Fruit fly (Drosophila melanogaster) whole organism, embryonic: ENCODE results near the gene AP-2alpha.

Experiments used
- Abd-B ChIP-seq: fragments of 200-800 bp; sonication (Bioruptor generic); optimal IDR thresholded peaks from 2 replicates; lab custom pipeline; 2018; ENCODE audit warnings: missing biosample characterization, mild to moderate bottlenecking, missing genetic modification characterization, moderate library complexity
- Atf6 ChIP-seq: fragments of 200-800 bp; sonication (Bioruptor generic); IDR thresholded peaks from 2 replicates; pipeline ENCODE4 v1.3.6; 2022; ENCODE audit warnings: missing biosample characterization, missing genetic modification characterization
- CG11398 ChIP-seq: fragments of 200-800 bp; sonication (Bioruptor generic); optimal IDR thresholded peaks from 2 replicates; lab custom pipeline; 2016; ENCODE audit warnings: missing biosample characterization, missing genetic modification characterization
- CG11695 ChIP-seq: fragments of 200-800 bp; sonication (Bioruptor generic); IDR thresholded peaks from 3 replicates; pipeline ENCODE4 v1.3.6; 2022; ENCODE audit warnings: missing biosample characterization, missing genetic modification characterization
- CG12104 ChIP-seq: fragments of 200-800 bp; sonication (Bioruptor generic); optimal IDR thresholded peaks from 3 replicates; lab custom pipeline; 2016; ENCODE audit warnings: missing biosample characterization, missing genetic modification characterization
- CG13123 ChIP-seq: fragments of 200-800 bp; sonication (Bioruptor generic); optimal IDR thresholded peaks from 2 replicates; lab custom pipeline; 2016; ENCODE audit warnings: missing biosample characterization, missing genetic modification characterization
- CG14860 ChIP-seq: fragments of 200-800 bp; sonication (Bioruptor generic); IDR thresholded peaks from 3 replicates; pipeline ENCODE4 v1.3.6; 2022; ENCODE audit warnings: missing biosample characterization, missing genetic modification characterization; ENCODE audit not compliant: partially characterized antibody
- CG15269 ChIP-seq: fragments of 200-800 bp; sonication (Bioruptor generic); optimal IDR thresholded peaks from 2 replicates; lab custom pipeline; 2018; ENCODE audit warnings: missing biosample characterization, mild to moderate bottlenecking, missing genetic modification characterization, moderate library complexity
- CG15601 ChIP-seq: fragments of 200-800 bp; sonication (Bioruptor generic); optimal IDR thresholded peaks from 3 replicates; lab custom pipeline; 2019; ENCODE audit warnings: missing biosample characterization, mild to moderate bottlenecking, missing genetic modification characterization, moderate library complexity
- CG17328 ChIP-seq: fragments of 200-800 bp; sonication (Bioruptor generic); IDR thresholded peaks from 2 replicates; pipeline ENCODE4 v1.3.6; 2022; ENCODE audit warnings: missing biosample characterization, missing genetic modification characterization
- CG17568 ChIP-seq: fragments of 200-800 bp; sonication (Bioruptor generic); optimal IDR thresholded peaks from 2 replicates; lab custom pipeline; 2018; ENCODE audit warnings: missing biosample characterization, mild to moderate bottlenecking, missing genetic modification characterization, moderate library complexity
- CG2875 ChIP-seq: fragments of 200-800 bp; sonication (Bioruptor generic); optimal IDR thresholded peaks from 2 replicates; lab custom pipeline; 2017; ENCODE audit warnings: missing biosample characterization, mild to moderate bottlenecking, missing genetic modification characterization, missing genetic modification reagents
- CG30431 ChIP-seq: fragments of 200-800 bp; sonication (Bioruptor generic); optimal IDR thresholded peaks from 2 replicates; lab custom pipeline; 2017; ENCODE audit warnings: missing biosample characterization, missing genetic modification characterization
- CG31441 ChIP-seq: fragments of 200-800 bp; sonication (Bioruptor generic); IDR thresholded peaks from 2 replicates; pipeline ENCODE4 v1.3.6; 2022; ENCODE audit warnings: missing biosample characterization, missing genetic modification characterization
- CG3163 ChIP-seq: fragments of 200-800 bp; sonication (Bioruptor generic); optimal IDR thresholded peaks from 3 replicates; lab custom pipeline; 2016; ENCODE audit warnings: missing biosample characterization, missing genetic modification characterization
- CG4820 ChIP-seq: fragments of 200-800 bp; sonication (Bioruptor generic); optimal IDR thresholded peaks from 3 replicates; lab custom pipeline; 2016; ENCODE audit warnings: missing biosample characterization, missing genetic modification characterization
- CG5953 ChIP-seq: fragments of 200-800 bp; sonication (Bioruptor generic); IDR thresholded peaks from 2 replicates; pipeline ENCODE4 v1.3.6; 2022; ENCODE audit warnings: missing biosample characterization, missing genetic modification characterization
- CG6689 ChIP-seq: fragments of 200-800 bp; sonication (Bioruptor generic); IDR thresholded peaks from 2 replicates; pipeline ENCODE4 v1.3.6; 2022; ENCODE audit warnings: missing biosample characterization, missing genetic modification characterization
- CG7556 ChIP-seq: fragments of 200-800 bp; sonication (Bioruptor generic); optimal IDR thresholded peaks from 2 replicates; lab custom pipeline; 2017; ENCODE audit warnings: missing biosample characterization, mild to moderate bottlenecking, missing genetic modification characterization
- CG9215 ChIP-seq: fragments of 200-800 bp; sonication (Bioruptor generic); IDR thresholded peaks from 2 replicates; pipeline ENCODE4 v1.3.6; 2022; ENCODE audit warnings: missing biosample characterization, missing genetic modification characterization
- CG9609 ChIP-seq: fragments of 200-800 bp; sonication (Bioruptor generic); optimal IDR thresholded peaks from 3 replicates; lab custom pipeline; 2016; ENCODE audit warnings: missing biosample characterization, missing genetic modification characterization
- CG9817 ChIP-seq: fragments of 200-800 bp; sonication (Bioruptor generic); optimal IDR thresholded peaks from 2 replicates; lab custom pipeline; 2018; ENCODE audit warnings: missing biosample characterization, mild to moderate bottlenecking, missing genetic modification characterization, moderate library complexity
- D19A ChIP-seq: fragments of 200-800 bp; optimal IDR thresholded peaks from 3 replicates; lab custom pipeline; 2019; ENCODE audit warnings: missing biosample characterization, mild to moderate bottlenecking, missing genetic modification characterization, moderate library complexity
- Dek ChIP-seq: fragments of 200-800 bp; sonication (Bioruptor generic); optimal IDR thresholded peaks from 3 replicates; lab custom pipeline; 2019; ENCODE audit warnings: missing biosample characterization, mild to moderate bottlenecking, missing genetic modification characterization, moderate library complexity
- Dfd ChIP-seq, 2 experiments: fragments of >200 bp; optimal IDR thresholded peaks; 2 replicates each; lab custom pipeline; 2017; ENCODE audit warnings: missing biosample characterization in 2 of 2, missing genetic modification characterization in 2 of 2
- Fer3 ChIP-seq: fragments of 200-800 bp; sonication (Bioruptor generic); optimal IDR thresholded peaks from 2 replicates; lab custom pipeline; 2018; ENCODE audit warnings: missing biosample characterization, mild to moderate bottlenecking, missing genetic modification characterization, moderate library complexity
- Kr ChIP-seq: fragments of 200-800 bp; sonication (Bioruptor generic); optimal IDR thresholded peaks from 2 replicates; lab custom pipeline; 2017; ENCODE audit warnings: missing biosample characterization, mild to moderate bottlenecking, missing genetic modification characterization
- Lim3 ChIP-seq: fragments of 200-800 bp; sonication (Bioruptor generic); IDR thresholded peaks from 2 replicates; pipeline ENCODE4 v1.3.6; 2022; ENCODE audit warnings: missing biosample characterization, missing genetic modification characterization
- Med ChIP-seq: fragments of 200-800 bp; sonication (Bioruptor generic); peaks from one replicate; lab custom pipeline; 2016; ENCODE audit warnings: missing biosample characterization, missing genetic modification characterization, mild to moderate bottlenecking, inconsistent platforms, moderate library complexity
- Meics ChIP-seq: fragments of 200-800 bp; sonication (Bioruptor generic); optimal IDR thresholded peaks from 2 replicates; lab custom pipeline; 2017; ENCODE audit warnings: missing biosample characterization, mild to moderate bottlenecking, missing genetic modification characterization
- Myb ChIP-seq: fragments of 200-800 bp; sonication (Bioruptor generic); optimal IDR thresholded peaks from 2 replicates; lab custom pipeline; 2016; ENCODE audit warnings: missing biosample characterization, missing genetic modification characterization
- Oaz ChIP-seq: fragments of 200-800 bp; sonication (Bioruptor generic); IDR thresholded peaks from 2 replicates; pipeline ENCODE4 v1.3.6; 2022; ENCODE audit warnings: missing biosample characterization, missing genetic modification characterization
- Oli ChIP-seq: fragments of 200-800 bp; sonication (Bioruptor generic); optimal IDR thresholded peaks from 2 replicates; lab custom pipeline; 2018; ENCODE audit warnings: missing biosample characterization, mild to moderate bottlenecking, missing genetic modification characterization, moderate library complexity
- Scr ChIP-seq: fragments of 200-800 bp; sonication (Bioruptor generic); IDR thresholded peaks from 2 replicates; pipeline ENCODE4 v1.3.6; 2022; ENCODE audit warnings: missing biosample characterization, missing genetic modification characterization; ENCODE audit not compliant: partially characterized antibody
- Usf ChIP-seq: fragments of 200-800 bp; sonication (Bioruptor generic); optimal IDR thresholded peaks from 2 replicates; lab custom pipeline; 2017; ENCODE audit warnings: missing genotype, missing biosample characterization, missing genetic modification characterization
- caup ChIP-seq: fragments of 200-800 bp; sonication (Bioruptor generic); optimal IDR thresholded peaks from 3 replicates; lab custom pipeline; 2017; ENCODE audit warnings: missing biosample characterization, mild to moderate bottlenecking, missing genetic modification characterization, moderate library complexity; ENCODE audit not compliant: severe bottlenecking
- dysf ChIP-seq: fragments of 200-800 bp; sonication (Bioruptor generic); IDR thresholded peaks from 3 replicates; pipeline ENCODE4 v1.3.6; 2022; ENCODE audit warnings: missing biosample characterization, missing genetic modification characterization
- fd64A ChIP-seq: fragments of 200-800 bp; sonication (Bioruptor generic); optimal IDR thresholded peaks from 3 replicates; lab custom pipeline; 2018; ENCODE audit warnings: missing biosample characterization, mild to moderate bottlenecking, missing genetic modification characterization
- fru ChIP-seq: fragments of >200 bp; optimal IDR thresholded peaks from 2 replicates; lab custom pipeline; 2017
- gt ChIP-seq: fragments of 200-800 bp; sonication (Bioruptor generic); IDR thresholded peaks from 2 replicates; pipeline ENCODE4 v1.3.6; 2022; ENCODE audit warnings: missing biosample characterization, missing genetic modification characterization
- hkb ChIP-seq, 2 experiments: fragments of 200-800 bp in 1 of 2; fragments of >200 bp in 1 of 2; sonication (Bioruptor generic) in 1 of 2; IDR thresholded peaks in 1 of 2; optimal IDR thresholded peaks in 1 of 2; 2 replicates each; pipeline versions ENCODE4 v1.3.6 to Lab custom; 2017 to 2022; ENCODE audit warnings: missing biosample characterization in 1 of 2, missing genetic modification characterization in 1 of 2
- lilli ChIP-seq: fragments of 200-800 bp; sonication (Bioruptor generic); optimal IDR thresholded peaks from 3 replicates; lab custom pipeline; 2016; ENCODE audit warnings: missing biosample characterization, missing genetic modification characterization
- lov ChIP-seq, 2 experiments: fragments of 200-800 bp in 1 of 2; fragments of >200 bp in 1 of 2; sonication (Bioruptor generic) in 1 of 2; IDR thresholded peaks in 1 of 2; optimal IDR thresholded peaks in 1 of 2; 2 replicates in 1 of 2; 3 replicates in 1 of 2; pipeline versions ENCODE4 v1.3.6 to Lab custom; 2017 to 2022; ENCODE audit warnings: missing biosample characterization in 1 of 2, missing genetic modification characterization in 1 of 2
- nmo ChIP-seq: fragments of 200-800 bp; sonication (Bioruptor generic); optimal IDR thresholded peaks from 2 replicates; lab custom pipeline; 2018; ENCODE audit warnings: missing biosample characterization, mild to moderate bottlenecking, missing genetic modification characterization, moderate library complexity
- sd ChIP-seq: fragments of 200-800 bp; sonication (Bioruptor generic); optimal IDR thresholded peaks from 3 replicates; lab custom pipeline; 2018; ENCODE audit warnings: missing biosample characterization, mild to moderate bottlenecking, missing genetic modification characterization, moderate library complexity
- seq ChIP-seq: fragments of 200-800 bp; sonication (Bioruptor generic); IDR thresholded peaks from 2 replicates; pipeline ENCODE4 v1.3.6; 2022; ENCODE audit warnings: missing biosample characterization, missing genetic modification characterization
- tap ChIP-seq: fragments of 200-800 bp; optimal IDR thresholded peaks from 3 replicates; lab custom pipeline; 2019; ENCODE audit warnings: missing biosample characterization, mild to moderate bottlenecking, missing genetic modification characterization, moderate library complexity
- tio ChIP-seq: fragments of 200-800 bp; sonication (Bioruptor generic); optimal IDR thresholded peaks from 2 replicates; lab custom pipeline; 2017; ENCODE audit warnings: missing biosample characterization, missing genetic modification characterization, inconsistent platforms
- trem ChIP-seq: fragments of 200-800 bp; optimal IDR thresholded peaks from 3 replicates; lab custom pipeline; 2019; ENCODE audit warnings: missing biosample characterization, mild to moderate bottlenecking, missing genetic modification characterization, moderate library complexity

Gene AP-2alpha

DNA sequence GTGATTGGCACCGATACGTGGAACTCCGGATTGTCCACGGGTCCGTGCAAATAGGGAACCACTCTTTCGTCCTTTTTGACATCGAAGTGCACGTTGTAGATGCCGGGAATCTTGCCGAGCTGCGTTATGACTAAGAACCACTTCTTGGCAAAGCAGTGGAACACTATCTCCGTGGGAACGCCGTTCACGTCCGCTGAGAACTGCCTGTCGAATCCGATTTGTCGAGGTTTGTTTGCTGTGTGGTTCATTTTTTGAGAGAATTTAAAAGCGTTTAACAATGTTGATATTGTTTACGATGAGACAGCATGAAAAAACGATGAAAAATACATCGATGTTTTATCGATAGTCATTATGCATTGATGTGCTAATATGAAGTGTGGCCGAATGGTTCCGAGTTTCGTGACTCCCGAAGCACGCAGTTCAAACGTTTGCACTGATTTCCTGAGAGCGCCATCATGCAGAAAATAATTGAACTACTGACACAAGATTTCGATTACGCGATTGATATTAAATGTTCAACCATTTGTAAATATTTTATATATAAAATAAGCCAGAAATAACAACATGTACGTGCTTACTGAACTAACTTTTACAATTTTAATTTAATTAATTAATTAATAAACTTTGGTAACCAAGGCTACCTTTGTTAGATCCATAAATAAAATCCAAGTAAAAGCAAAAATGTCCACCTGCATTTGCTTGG lies 6.7 kb upstream of the AP-2alpha start, which contains the start of the genes CG11885 and CG13692 (continued):
- no peak for TF ChIP-seq Atf6
- TF ChIP-seq CG9817, result peak; percentile 58
- TF ChIP-seq D19A, result peak; percentile 35
- no peak for TF ChIP-seq Kr (GFP tag; lab: Kevin White, UChicago)
- TF ChIP-seq CG31441 (GFP tag; lab: Robert Waterston, UW), result peak; percentile 37; the same call in 1 of the 2 replicates
- no peak for TF ChIP-seq gt
- TF ChIP-seq Fer3 (tag; lab: Kevin White, UChicago), result peak; percentile 34
- 0 out of 2 replicates have a peak, but pooled peaks have one; percentile 15 for TF ChIP-seq CG17328 (GFP tag; lab: Robert Waterston, UW)
- TF ChIP-seq CG12104 (GFP tag; lab: Kevin White, UChicago), result no peak
- peak; percentile 37 for TF ChIP-seq CG17568 (GFP tag; lab: Kevin White, UChicago)
- no peak for TF ChIP-seq fd64A
- peak; percentile 0 for TF ChIP-seq CG9609 (GFP tag; lab: Kevin White, UChicago)
- peak; percentile 67 for TF ChIP-seq Dek (tag; lab: Kevin White, UChicago)
- no peak for TF ChIP-seq CG4820 (GFP tag; lab: Kevin White, UChicago)
- TF ChIP-seq dysf (GFP tag; lab: Robert Waterston, UW), result no peak
- no peak for TF ChIP-seq CG13123
- TF ChIP-seq Abd-B, result peak; percentile 65
- TF ChIP-seq CG7556, result no peak
- TF ChIP-seq Med (GFP tag; lab: Kevin White, UChicago), result peak; percentile 88
- peak; percentile 6 for TF ChIP-seq CG11398
- TF ChIP-seq fru (lab: Kevin White, UChicago), result no peak
- TF ChIP-seq hkb (optimal IDR thresholded peaks at IDR 0.05; lab: Kevin White, UChicago), result no peak
- 0 out of 2 replicates have a peak, but pooled peaks have one; percentile 37 for TF ChIP-seq hkb (GFP tag; IDR thresholded peaks at IDR 0.05; lab: Robert Waterston, UW)
- no peak for TF ChIP-seq CG5953 (GFP tag; lab: Robert Waterston, UW)
- peak; percentile 69 for TF ChIP-seq Myb (GFP tag; lab: Kevin White, UChicago)
- peak; percentile 59 for TF ChIP-seq nmo (GFP tag; lab: Kevin White, UChicago)
- no peak for TF ChIP-seq Oli (tag; lab: Kevin White, UChicago)
- TF ChIP-seq Oaz (GFP tag; lab: Robert Waterston, UW), result no peak
- peak; percentile 92 for TF ChIP-seq CG15601
- peak; percentile 90 for TF ChIP-seq trem
- no peak for TF ChIP-seq lov (optimal IDR thresholded peaks at IDR 0.05; lab: Kevin White, UChicago)
- 0 out of 3 replicates have a peak, but pooled peaks have one; percentile 51 for TF ChIP-seq lov (GFP tag; IDR thresholded peaks at IDR 0.05; lab: Robert Waterston, UW)
- no peak for TF ChIP-seq CG2875 (GFP tag; lab: Kevin White, UChicago)
- TF ChIP-seq CG11695 (GFP tag; lab: Robert Waterston, UW), result no peak
- TF ChIP-seq CG15269 (tag; lab: Kevin White, UChicago), result peak; percentile 33
- no peak for TF ChIP-seq CG30431 (GFP tag; lab: Kevin White, UChicago)
- TF ChIP-seq tio, result no peak
- peak; percentile 92 for TF ChIP-seq CG14860 (GFP tag; lab: Robert Waterston, UW)
- peak; percentile 40 for TF ChIP-seq Meics (GFP tag; lab: Kevin White, UChicago)
- peak; percentile 45 for TF ChIP-seq tap (tag; lab: Kevin White, UChicago)
- TF ChIP-seq Dfd (GFP tag; optimal IDR thresholded peaks at IDR 0.05; lab: Kevin White, UChicago), result no peak
- TF ChIP-seq seq (GFP tag; lab: Robert Waterston, UW), result no peak
- TF ChIP-seq CG9215, result no peak
- no peak for TF ChIP-seq Usf (GFP tag; lab: Kevin White, UChicago)
- TF ChIP-seq caup (GFP tag; lab: Kevin White, UChicago), result peak; percentile 63
- peak; percentile 18 for TF ChIP-seq CG3163 (GFP tag; lab: Kevin White, UChicago)
- TF ChIP-seq sd, result peak; percentile 74
- no peak for TF ChIP-seq Lim3 (GFP tag; lab: Robert Waterston, UW)
- TF ChIP-seq Scr, result peak; percentile 97
- no peak for TF ChIP-seq CG6689 (GFP tag; lab: Robert Waterston, UW)
- peak; percentile 38 for TF ChIP-seq lilli
